Worm (Caenorhabditis elegans) whole organism, L1 larva: Measurements from ENCODE around the gene srsx-34.

ENCODE experiments used
- C34B4.2 ChIP-seq: sonication (generic microtip); optimal IDR thresholded peaks from 2 replicates; lab custom pipeline; 2017; ENCODE audit warnings: mild to moderate bottlenecking, missing genetic modification characterization, missing compliant biosample characterization
- Y116A8C.19 ChIP-seq: sonication (generic microtip); optimal IDR thresholded peaks from 2 replicates; lab custom pipeline; 2016; ENCODE audit warnings: missing compliant biosample characterization, missing genetic modification characterization, borderline replicate concordance
- blmp-1 ChIP-seq: fragments of 150-350 bp; optimal IDR thresholded peaks from 2 replicates; lab custom pipeline; 2014; ENCODE audit warnings: missing biosample characterization, missing genetic modification characterization
- ceh-82 ChIP-seq, 3 experiments: fragments of 150-350 bp in 1 of 3; sonication (generic microtip) in 2 of 3; optimal IDR thresholded peaks; 2 replicates each; lab custom pipeline; 2014 to 2017; ENCODE audit warnings: missing biosample characterization in 3 of 3, missing genetic modification characterization in 3 of 3
- ceh-88 ChIP-seq: fragments of 200-800 bp; sonication (Bioruptor generic); IDR thresholded peaks from 2 replicates; pipeline ENCODE4 v1.3.6; 2022; ENCODE audit warnings: missing genetic modification characterization, missing compliant biosample characterization
- ces-1 ChIP-seq: fragments of 150-350 bp; optimal IDR thresholded peaks from 2 replicates; lab custom pipeline; 2014; ENCODE audit warnings: missing biosample characterization, missing genetic modification reagents, missing genetic modification characterization
- efl-1 ChIP-seq, 4 experiments: fragments of 150-350 bp; optimal IDR thresholded peaks in 3 of 4; peaks in 1 of 4; 1 replicate in 1 of 4; 2 replicates in 3 of 4; lab custom pipeline; 2014; ENCODE audit warnings: missing biosample characterization in 2 of 4, missing genetic modification characterization in 2 of 4, missing genetic modification reagents in 2 of 4
- egl-13 ChIP-seq: sonication (generic microtip); optimal IDR thresholded peaks from 2 replicates; lab custom pipeline; 2016; ENCODE audit warnings: missing genotype, missing genetic modification reagents, missing genetic modification characterization, missing compliant biosample characterization
- elt-2 ChIP-seq: sonication (generic microtip); optimal IDR thresholded peaks from 2 replicates; lab custom pipeline; 2016; ENCODE audit warnings: missing genetic modification characterization, mild to moderate bottlenecking, inconsistent platforms, missing compliant biosample characterization, missing genetic modification reagents
- elt-3 ChIP-seq, 6 experiments: fragments of 150-350 bp in 1 of 6; sonication (generic microtip); optimal IDR thresholded peaks; 2 replicates each; lab custom pipeline; 2017 to 2018; ENCODE audit warnings: missing biosample characterization in 6 of 6, missing genetic modification characterization in 6 of 6, inconsistent platforms in 1 of 6
- ets-5 ChIP-seq: fragments of 200-800 bp; sonication (Bioruptor generic); IDR thresholded peaks from 2 replicates; pipeline ENCODE4 v1.3.6; 2022; ENCODE audit warnings: missing genetic modification characterization, missing compliant biosample characterization
- fkh-10 ChIP-seq: sonication (generic microtip); optimal IDR thresholded peaks from 2 replicates; lab custom pipeline; 2017; ENCODE audit warnings: missing biosample characterization, missing genetic modification reagents, missing genetic modification characterization
- fkh-8 ChIP-seq: sonication (generic microtip); optimal IDR thresholded peaks from 2 replicates; lab custom pipeline; 2016; ENCODE audit warnings: mild to moderate bottlenecking, missing genetic modification characterization, missing compliant biosample characterization
- fos-1 ChIP-seq: fragments of 150-350 bp; optimal IDR thresholded peaks from 2 replicates; lab custom pipeline; 2014; ENCODE audit warnings: missing biosample characterization, missing genetic modification characterization
- hlh-4 ChIP-seq: sonication (generic microtip); optimal IDR thresholded peaks from 2 replicates; lab custom pipeline; 2016; ENCODE audit warnings: mild to moderate bottlenecking, missing genetic modification characterization, missing compliant biosample characterization
- hpl-2 ChIP-seq: fragments of 150-350 bp; optimal IDR thresholded peaks from 2 replicates; lab custom pipeline; 2014; ENCODE audit warnings: missing biosample characterization, missing genetic modification reagents, missing genetic modification characterization
- jun-1 ChIP-seq: fragments of 150-350 bp; optimal IDR thresholded peaks from 2 replicates; lab custom pipeline; 2014; ENCODE audit warnings: missing biosample characterization, missing genetic modification reagents, missing genetic modification characterization
- lin-14 ChIP-seq: fragments of 200-800 bp; sonication (Bioruptor generic); optimal IDR thresholded peaks from 2 replicates; lab custom pipeline; 2018; ENCODE audit warnings: mild to moderate bottlenecking, missing genetic modification characterization, moderate library complexity, missing compliant biosample characterization
- lin-15B ChIP-seq: fragments of 150-350 bp; sonication (generic microtip); optimal IDR thresholded peaks from 3 replicates; lab custom pipeline; 2014; ENCODE audit warnings: missing biosample characterization, missing genetic modification characterization
- lin-35 ChIP-seq, 2 experiments: fragments of 150-350 bp; optimal IDR thresholded peaks; 2 replicates each; lab custom pipeline; 2014; ENCODE audit warnings: missing biosample characterization in 2 of 2, missing genetic modification characterization in 2 of 2, missing genetic modification reagents in 2 of 2
- mdl-1 ChIP-seq, 2 experiments: fragments of 150-350 bp; optimal IDR thresholded peaks; 2 replicates each; lab custom pipeline; 2014 to 2017; ENCODE audit warnings: missing biosample characterization in 2 of 2, missing genetic modification characterization in 2 of 2, inconsistent platforms in 1 of 2
- nhr-12 ChIP-seq: sonication (generic microtip); optimal IDR thresholded peaks from 2 replicates; lab custom pipeline; 2017; ENCODE audit warnings: missing biosample characterization, missing genetic modification characterization
- nhr-19 ChIP-seq: fragments of 200-800 bp; sonication (Bioruptor generic); conservative IDR thresholded peaks from 2 replicates; pipeline ENCODE4 v1.3.6; 2022; ENCODE audit warnings: missing genetic modification characterization, missing compliant biosample characterization
- nhr-20 ChIP-seq: sonication (generic microtip); optimal IDR thresholded peaks from 2 replicates; lab custom pipeline; 2016; ENCODE audit warnings: mild to moderate bottlenecking, missing genetic modification characterization, missing compliant biosample characterization
- nhr-237 ChIP-seq: fragments of 150-350 bp; optimal IDR thresholded peaks from 2 replicates; lab custom pipeline; 2014; ENCODE audit warnings: missing biosample characterization, missing genetic modification characterization
- nhr-71 ChIP-seq: sonication (generic microtip); optimal IDR thresholded peaks from 2 replicates; lab custom pipeline; 2016; ENCODE audit warnings: mild to moderate bottlenecking, missing genetic modification characterization, moderate library complexity, missing compliant biosample characterization
- nhr-84 ChIP-seq: sonication (generic microtip); optimal IDR thresholded peaks from 2 replicates; lab custom pipeline; 2017; ENCODE audit warnings: missing biosample characterization, missing genetic modification characterization
- nhr-85 ChIP-seq: sonication (generic microtip); peaks from one replicate; lab custom pipeline; 2016; ENCODE audit warnings: missing genetic modification characterization, inconsistent platforms, missing compliant biosample characterization
- nhr-90 ChIP-seq: sonication (generic microtip); optimal IDR thresholded peaks from 2 replicates; lab custom pipeline; 2016; ENCODE audit warnings: mild to moderate bottlenecking, missing genetic modification characterization, missing compliant biosample characterization; ENCODE audit not compliant: poor library complexity
- rnt-1 ChIP-seq: sonication (generic microtip); optimal IDR thresholded peaks from 2 replicates; lab custom pipeline; 2016; ENCODE audit warnings: mild to moderate bottlenecking, missing genetic modification characterization, moderate library complexity, missing compliant biosample characterization
- skn-1 ChIP-seq: fragments of 150-350 bp; optimal IDR thresholded peaks from 2 replicates; lab custom pipeline; 2014; ENCODE audit warnings: missing biosample characterization, missing genetic modification characterization
- snu-23 ChIP-seq: sonication (generic microtip); optimal IDR thresholded peaks from 2 replicates; lab custom pipeline; 2016; ENCODE audit warnings: missing genetic modification characterization, missing compliant biosample characterization
- sox-4 ChIP-seq: sonication (generic microtip); optimal IDR thresholded peaks from 2 replicates; lab custom pipeline; 2016; ENCODE audit warnings: missing genetic modification characterization, missing compliant biosample characterization
- tbx-2 ChIP-seq: sonication (generic microtip); optimal IDR thresholded peaks from 2 replicates; lab custom pipeline; 2016; ENCODE audit warnings: missing genetic modification characterization, missing compliant biosample characterization
- unc-130 ChIP-seq: fragments of 150-350 bp; optimal IDR thresholded peaks from 2 replicates; lab custom pipeline; 2017; ENCODE audit warnings: missing biosample characterization, missing genetic modification characterization, inconsistent platforms
- unc-98 ChIP-seq: fragments of 200-800 bp; sonication (Bioruptor generic); IDR thresholded peaks from 2 replicates; pipeline ENCODE4 v1.3.6; 2022; ENCODE audit warnings: missing genetic modification characterization, missing compliant biosample characterization
- vab-15 ChIP-seq: sonication (generic microtip); optimal IDR thresholded peaks from 2 replicates; lab custom pipeline; 2017; ENCODE audit warnings: missing genotype, mild to moderate bottlenecking, missing genetic modification characterization, missing compliant biosample characterization
- xbp-1 ChIP-seq: sonication (generic microtip); optimal IDR thresholded peaks from 2 replicates; lab custom pipeline; 2016; ENCODE audit warnings: missing genetic modification characterization, missing compliant biosample characterization
- ztf-11 ChIP-seq, 2 experiments: sonication (generic microtip); optimal IDR thresholded peaks; 2 replicates each; lab custom pipeline; 2016 to 2017; ENCODE audit warnings: missing genetic modification characterization in 2 of 2, missing biosample characterization in 1 of 2, missing compliant biosample characterization in 1 of 2

srsx-34 gene

DNA sequence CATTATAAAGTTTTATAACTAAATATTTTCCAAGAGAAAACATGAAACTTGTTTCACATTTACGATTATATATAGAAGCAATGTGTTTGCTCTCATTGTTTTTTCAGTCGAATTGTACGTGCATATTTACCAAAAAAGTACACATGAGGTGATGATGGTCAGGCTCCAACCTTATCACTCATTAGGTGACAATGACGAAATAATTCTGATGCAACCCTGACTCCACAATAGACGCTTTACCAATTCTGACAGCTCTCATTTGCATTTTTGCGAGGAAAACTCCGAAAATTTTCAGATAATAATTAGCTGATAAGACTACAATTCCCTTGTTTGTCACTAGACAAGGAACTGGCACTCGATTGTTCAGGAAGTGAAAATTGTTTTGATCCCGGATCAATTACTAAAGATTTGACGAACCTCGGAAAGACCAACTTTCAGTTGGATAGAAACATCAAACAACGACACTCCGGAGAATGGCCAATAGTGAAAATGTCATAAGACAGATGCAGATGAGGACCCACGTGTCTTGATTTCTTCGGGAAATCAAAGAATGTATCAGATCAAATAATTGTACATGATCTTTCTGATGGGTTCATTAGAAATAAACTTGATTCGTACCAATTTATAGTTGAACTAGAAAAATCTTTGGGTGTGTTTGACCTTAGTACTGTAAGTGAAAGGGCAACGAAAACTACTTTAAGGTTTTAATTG, 43.2 kb downstream of the srsx-34 start:
- TF ChIP-seq skn-1 (tag; lab: Kevin White, UChicago) = peak; percentile 22
- no peak for TF ChIP-seq ets-5 (GFP tag; lab: Robert Waterston, UW)
- peak; percentile 75 for TF ChIP-seq elt-2 (tag; lab: Kevin White, UChicago)
- no peak for TF ChIP-seq nhr-237 (tag; lab: Kevin White, UChicago)
- TF ChIP-seq ces-1 (GFP tag; lab: Kevin White, UChicago) = no peak
- no peak for TF ChIP-seq hlh-4 (tag; lab: Kevin White, UChicago)
- TF ChIP-seq nhr-20 (tag; lab: Kevin White, UChicago) = peak; percentile 81
- TF ChIP-seq xbp-1 (tag; lab: Kevin White, UChicago) = no peak
- TF ChIP-seq lin-15B (tag; lab: Kevin White, UChicago) = no peak
- peak; percentile 35 for TF ChIP-seq lin-14 (GFP tag; lab: Kevin White, UChicago)
- TF ChIP-seq vab-15 (tag; lab: Kevin White, UChicago) = no peak
- TF ChIP-seq lin-35 (GFP tag; optimal IDR thresholded peaks at IDR 0.05; lab: Kevin White, UChicago) = peak in 1 of 2 experiments; percentile 70
- peak in 1 of 2 experiments; percentile 45 for TF ChIP-seq mdl-1 (tag; optimal IDR thresholded peaks at IDR 0.05; lab: Kevin White, UChicago)
- TF ChIP-seq sox-4 (tag; lab: Kevin White, UChicago) = no peak
- TF ChIP-seq nhr-85 = peak; percentile 78
- TF ChIP-seq fkh-10 (GFP tag; lab: Kevin White, UChicago) = no peak
- peak; percentile 19 for TF ChIP-seq unc-130 (tag; lab: Kevin White, UChicago)
- TF ChIP-seq fos-1 (tag; lab: Kevin White, UChicago) = no peak
- peak; percentile 61 for TF ChIP-seq nhr-19
- no peak for TF ChIP-seq Y116A8C.19 (tag; lab: Kevin White, UChicago)
- TF ChIP-seq unc-98 (GFP tag; lab: Robert Waterston, UW) = no peak
- TF ChIP-seq rnt-1 (tag; lab: Kevin White, UChicago) = no peak
- TF ChIP-seq tbx-2 (tag; lab: Kevin White, UChicago) = peak; percentile 9
- TF ChIP-seq C34B4.2 = no peak
- TF ChIP-seq ztf-11 (tag; optimal IDR thresholded peaks at IDR 0.05; lab: Kevin White, UChicago) = no peak
- TF ChIP-seq nhr-71 = peak; percentile 37
- peak; percentile 1 for TF ChIP-seq nhr-90 (tag; lab: Kevin White, UChicago)
- peak in 1 of 6 experiments; percentile 69 for TF ChIP-seq elt-3 (tag; optimal IDR thresholded peaks at IDR 0.05; lab: Kevin White, UChicago)
- peak; percentile 87 for TF ChIP-seq blmp-1 (tag; lab: Kevin White, UChicago)
- peak; percentile 26 for TF ChIP-seq jun-1 (tag; lab: Kevin White, UChicago)
- TF ChIP-seq snu-23 (GFP tag; lab: Kevin White, UChicago) = peak; percentile 37

DNA sequence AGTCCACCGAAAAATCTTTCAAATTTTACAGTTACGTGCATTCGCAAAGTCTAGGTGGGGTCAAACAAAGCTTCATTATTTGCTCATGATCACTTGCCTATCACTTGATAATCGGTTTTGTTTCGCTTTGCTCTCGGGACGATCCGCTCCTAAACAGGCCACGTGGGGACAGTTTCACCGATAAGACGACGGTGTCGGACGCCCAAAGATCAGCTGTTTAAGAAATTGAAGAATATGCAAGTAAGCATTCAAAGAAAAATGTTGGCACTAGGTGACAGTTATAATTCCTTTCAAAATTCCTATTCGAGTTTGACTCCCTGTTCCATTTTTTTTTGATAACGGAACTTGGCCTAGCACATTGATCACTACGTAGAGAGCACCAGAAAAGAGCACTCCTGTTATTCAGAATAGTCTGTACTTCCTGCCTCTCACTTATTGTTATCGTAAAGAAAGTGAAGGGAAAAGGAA, 44.2 kb downstream of the srsx-34 start:
- TF ChIP-seq egl-13 (tag; lab: Kevin White, UChicago) (peak; percentile 14), elt-2 (tag; lab: Kevin White, UChicago) (peak; percentile 97), efl-1 (optimal IDR thresholded peaks at IDR 0.05; lab: Kevin White, UChicago) (no peak), efl-1 (GFP tag; optimal IDR thresholded peaks at IDR 0.05 in 1 of 2; lab: Kevin White, UChicago) (peak in 1 of 2 experiments; percentile 89), nhr-90 (tag; lab: Kevin White, UChicago) (peak; percentile 52), lin-14 (GFP tag; lab: Kevin White, UChicago) (peak; percentile 11), lin-15B (tag; lab: Kevin White, UChicago) (no peak), nhr-71 (peak; percentile 46), lin-35 (GFP tag; optimal IDR thresholded peaks at IDR 0.05; lab: Kevin White, UChicago) (peak in 1 of 2 experiments; percentile 53), ets-5 (GFP tag; lab: Robert Waterston, UW) (no peak), mdl-1 (tag; optimal IDR thresholded peaks at IDR 0.05; lab: Kevin White, UChicago) (peak in 1 of 2 experiments; percentile 65), nhr-19 (peak; percentile 25; the same call in 1 of the 2 replicates), nhr-20 (tag; lab: Kevin White, UChicago) (peak; percentile 33), nhr-84 (tag; lab: Kevin White, UChicago) (no peak)

DNA sequence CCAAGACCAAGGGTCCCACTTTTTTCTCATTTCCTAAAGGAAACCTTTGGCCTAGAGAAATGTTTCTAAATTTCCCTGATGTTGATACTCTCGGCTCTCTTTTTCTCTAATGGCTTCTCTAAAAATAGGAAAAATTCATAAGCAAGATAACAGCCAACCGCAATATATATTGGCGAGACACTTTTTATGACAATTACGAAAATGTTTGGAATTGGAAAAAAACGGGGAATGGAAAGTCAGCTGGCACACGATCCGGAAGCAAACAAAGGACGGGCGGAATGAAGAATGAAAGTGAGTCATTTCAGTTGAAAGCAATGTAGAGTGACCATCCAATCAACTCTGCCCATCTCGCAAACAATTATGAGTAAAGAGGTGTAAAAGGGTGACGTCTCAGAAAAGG, 45.6 kb downstream of the srsx-34 start:
- peak; percentile 24 for TF ChIP-seq lin-14 (GFP tag; lab: Kevin White, UChicago)
- peak; percentile 26 for TF ChIP-seq elt-2 (tag; lab: Kevin White, UChicago)
- TF ChIP-seq nhr-12 (tag; lab: Kevin White, UChicago) = no peak
- TF ChIP-seq hpl-2 (GFP tag; lab: Kevin White, UChicago) = no peak
- peak; percentile 16 for TF ChIP-seq jun-1 (tag; lab: Kevin White, UChicago)
- peak in 1 of 2 experiments; percentile 7 for TF ChIP-seq mdl-1 (tag; optimal IDR thresholded peaks at IDR 0.05; lab: Kevin White, UChicago)
- TF ChIP-seq ceh-88 = no peak
- TF ChIP-seq rnt-1 (tag; lab: Kevin White, UChicago) = no peak
- TF ChIP-seq ceh-82 (tag; optimal IDR thresholded peaks at IDR 0.05; lab: Kevin White, UChicago) = no peak
- no peak for TF ChIP-seq fkh-8 (tag; lab: Kevin White, UChicago)
